Worm (Caenorhabditis elegans) whole organism, L2 larva: ENCODE results near the gene actl-1.

Source experiments
- F13H6.1 ChIP-seq: sonication (generic microtip); optimal IDR thresholded peaks from 2 replicates; lab custom pipeline; 2016; ENCODE audit warnings: missing genetic modification characterization, missing compliant biosample characterization
- R02D3.7 ChIP-seq: fragments of 150-350 bp; optimal IDR thresholded peaks from 2 replicates; lab custom pipeline; 2014; ENCODE audit warnings: missing biosample characterization, missing genetic modification characterization
- alr-1 ChIP-seq: fragments of 150-350 bp; optimal IDR thresholded peaks from 2 replicates; lab custom pipeline; 2014; ENCODE audit warnings: missing biosample characterization, missing genetic modification characterization
- aly-2 ChIP-seq: fragments of 150-350 bp; optimal IDR thresholded peaks from 2 replicates; lab custom pipeline; 2014; ENCODE audit warnings: missing biosample characterization, missing genetic modification characterization
- blmp-1 ChIP-seq: sonication (generic microtip); optimal IDR thresholded peaks from 2 replicates; lab custom pipeline; 2017; ENCODE audit warnings: missing genetic modification characterization, mild to moderate bottlenecking, missing compliant biosample characterization, antibody characterized with exemption, moderate library complexity; ENCODE audit not compliant: insufficient read depth
- ceh-16 ChIP-seq: fragments of 150-350 bp; optimal IDR thresholded peaks from 2 replicates; lab custom pipeline; 2014; ENCODE audit warnings: missing biosample characterization, missing genetic modification characterization
- ceh-82 ChIP-seq: fragments of 150-350 bp; optimal IDR thresholded peaks from 2 replicates; lab custom pipeline; 2014; ENCODE audit warnings: missing biosample characterization, missing genetic modification characterization
- crh-2 ChIP-seq: sonication (generic microtip); optimal IDR thresholded peaks from 2 replicates; lab custom pipeline; 2017; ENCODE audit warnings: missing biosample characterization, missing genetic modification characterization
- dmd-4 ChIP-seq: sonication (generic microtip); optimal IDR thresholded peaks from 2 replicates; lab custom pipeline; 2017; ENCODE audit warnings: missing biosample characterization, missing genetic modification characterization
- egl-27 ChIP-seq: sonication (generic microtip); optimal IDR thresholded peaks from 3 replicates; lab custom pipeline; 2017; ENCODE audit warnings: missing biosample characterization, missing genetic modification reagents, missing genetic modification characterization
- elt-1 ChIP-seq: fragments of 150-350 bp; optimal IDR thresholded peaks from 2 replicates; lab custom pipeline; 2014; ENCODE audit warnings: missing biosample characterization, missing genetic modification characterization
- fos-1 ChIP-seq: fragments of 150-350 bp; optimal IDR thresholded peaks from 2 replicates; lab custom pipeline; 2014; ENCODE audit warnings: missing biosample characterization, missing genetic modification characterization
- lin-11 ChIP-seq: fragments of 150-350 bp; sonication (generic microtip); optimal IDR thresholded peaks from 2 replicates; lab custom pipeline; 2014; ENCODE audit warnings: missing biosample characterization, missing genetic modification characterization, inconsistent platforms, mixed read lengths
- lin-13 ChIP-seq: fragments of 150-350 bp; optimal IDR thresholded peaks from 2 replicates; lab custom pipeline; 2014; ENCODE audit warnings: missing biosample characterization, missing genetic modification reagents, missing genetic modification characterization
- lin-39 ChIP-seq: fragments of 150-350 bp; optimal IDR thresholded peaks from 2 replicates; lab custom pipeline; 2014; ENCODE audit warnings: missing biosample characterization, missing genetic modification reagents, missing genetic modification characterization
- mab-5 ChIP-seq: fragments of 150-350 bp; optimal IDR thresholded peaks from 2 replicates; lab custom pipeline; 2014; ENCODE audit warnings: missing biosample characterization, missing genetic modification characterization
- mbf-1 ChIP-seq: sonication (generic microtip); optimal IDR thresholded peaks from 2 replicates; lab custom pipeline; 2017; ENCODE audit warnings: missing biosample characterization, missing genetic modification characterization
- mdl-1 ChIP-seq, 2 experiments: fragments of 150-350 bp in 1 of 2; sonication (generic microtip) in 1 of 2; optimal IDR thresholded peaks; 2 replicates each; lab custom pipeline; 2017; ENCODE audit warnings: missing biosample characterization in 2 of 2, missing genetic modification characterization in 2 of 2
- nhr-10 ChIP-seq: sonication (generic microtip); optimal IDR thresholded peaks from 2 replicates; lab custom pipeline; 2017; ENCODE audit warnings: missing biosample characterization, missing genetic modification characterization
- nhr-12 ChIP-seq: fragments of 150-350 bp; optimal IDR thresholded peaks from 2 replicates; lab custom pipeline; 2014; ENCODE audit warnings: missing biosample characterization, missing genetic modification characterization
- nhr-21 ChIP-seq: fragments of 150-350 bp; optimal IDR thresholded peaks from 2 replicates; lab custom pipeline; 2014; ENCODE audit warnings: missing biosample characterization, missing genetic modification characterization
- nhr-237 ChIP-seq: fragments of 150-350 bp; optimal IDR thresholded peaks from 2 replicates; lab custom pipeline; 2014; ENCODE audit warnings: missing biosample characterization, missing genetic modification characterization
- nhr-25 ChIP-seq: fragments of 150-350 bp; sonication (generic microtip); optimal IDR thresholded peaks from 3 replicates; lab custom pipeline; 2014; ENCODE audit warnings: missing biosample characterization, missing genetic modification characterization
- peb-1 ChIP-seq: fragments of 150-350 bp; optimal IDR thresholded peaks from 2 replicates; lab custom pipeline; 2014; ENCODE audit warnings: missing biosample characterization, missing genetic modification characterization
- sem-4 ChIP-seq: fragments of 150-350 bp; optimal IDR thresholded peaks from 2 replicates; lab custom pipeline; 2014; ENCODE audit warnings: missing biosample characterization, missing genetic modification reagents, missing genetic modification characterization
- sma-9 ChIP-seq, 2 experiments: fragments of 150-350 bp in 1 of 2; sonication (generic microtip) in 1 of 2; optimal IDR thresholded peaks; 2 replicates each; lab custom pipeline; 2014 to 2016; ENCODE audit warnings: missing genetic modification characterization in 2 of 2, mild to moderate bottlenecking in 1 of 2, missing biosample characterization in 1 of 2, missing compliant biosample characterization in 1 of 2, missing genetic modification reagents in 1 of 2, moderate library complexity in 1 of 2
- snpc-4 ChIP-seq: fragments of 150-350 bp; optimal IDR thresholded peaks from 2 replicates; lab custom pipeline; 2014; ENCODE audit warnings: missing biosample characterization, missing genetic modification characterization
- unc-39 ChIP-seq: fragments of 150-350 bp; optimal IDR thresholded peaks from 2 replicates; lab custom pipeline; 2014; ENCODE audit warnings: missing biosample characterization, missing genetic modification characterization
- unc-62 ChIP-seq: fragments of 150-350 bp; optimal IDR thresholded peaks from 2 replicates; lab custom pipeline; 2014; ENCODE audit warnings: missing biosample characterization, missing genetic modification reagents, missing genetic modification characterization
- zag-1 ChIP-seq: fragments of 150-350 bp; optimal IDR thresholded peaks from 2 replicates; lab custom pipeline; 2014; ENCODE audit warnings: missing biosample characterization, missing genetic modification characterization
- ztf-1 ChIP-seq: fragments of 200-800 bp; sonication (Bioruptor generic); conservative IDR thresholded peaks from 2 replicates; pipeline ENCODE4 v1.3.6; 2022; ENCODE audit warnings: missing genetic modification characterization, missing compliant biosample characterization
- ztf-11 ChIP-seq: sonication (generic microtip); optimal IDR thresholded peaks from 2 replicates; lab custom pipeline; 2017; ENCODE audit warnings: missing biosample characterization, missing genetic modification characterization

The actl-1 gene

ce11 chrX:6467462-6467861 is 32.2 kb downstream of the actl-1 start, which contains the start of gene C15B12.3:
Gene C15B12.3, minus strand, starts transcription at chrX:6467562.
- TF ChIP-seq mbf-1 (tag; lab: Kevin White, UChicago): no peak
- no peak for TF ChIP-seq aly-2 (tag; lab: Kevin White, UChicago)
- TF ChIP-seq ztf-11 (tag; lab: Kevin White, UChicago): no peak
- no peak for TF ChIP-seq ztf-1
- no peak for TF ChIP-seq sma-9 (GFP tag; optimal IDR thresholded peaks at IDR 0.05; lab: Kevin White, UChicago)
- TF ChIP-seq sma-9 (tag; optimal IDR thresholded peaks at IDR 0.05; lab: Kevin White, UChicago): no peak
- no peak for TF ChIP-seq nhr-21 (tag; lab: Kevin White, UChicago)
- TF ChIP-seq alr-1 (tag; lab: Kevin White, UChicago): no peak
- no peak for TF ChIP-seq elt-1
- TF ChIP-seq sem-4 (tag; lab: Kevin White, UChicago): no peak
- TF ChIP-seq zag-1 (tag; lab: Kevin White, UChicago): no peak
- TF ChIP-seq ceh-16 (tag; lab: Kevin White, UChicago): no peak
- TF ChIP-seq peb-1 (tag; lab: Kevin White, UChicago): no peak
- TF ChIP-seq ceh-82 (tag; lab: Kevin White, UChicago): no peak
- TF ChIP-seq dmd-4: no peak
- no peak for TF ChIP-seq blmp-1 (tag; lab: Kevin White, UChicago)
- no peak for TF ChIP-seq R02D3.7 (tag; lab: Kevin White, UChicago)
- no peak for TF ChIP-seq nhr-237 (tag; lab: Kevin White, UChicago)
- TF ChIP-seq snpc-4 (tag; lab: Kevin White, UChicago): no peak
- no peak for TF ChIP-seq egl-27

ce11 chrX:6462995-6463462 is 36.6 kb downstream of the actl-1 start, which contains the start of gene C15B12.2:
Gene C15B12.2, plus strand, starts transcription at chrX:6463412.
- TF ChIP-seq mab-5 (tag; lab: Kevin White, UChicago): no peak
- no peak for TF ChIP-seq snpc-4 (tag; lab: Kevin White, UChicago)
- peak; percentile 46 for TF ChIP-seq sma-9 (GFP tag; optimal IDR thresholded peaks at IDR 0.05; lab: Kevin White, UChicago)
- TF ChIP-seq sma-9 (tag; optimal IDR thresholded peaks at IDR 0.05; lab: Kevin White, UChicago): no peak
- no peak for TF ChIP-seq lin-13 (GFP tag; lab: Kevin White, UChicago)
- no peak for TF ChIP-seq zag-1 (tag; lab: Kevin White, UChicago)
- TF ChIP-seq fos-1 (tag; lab: Kevin White, UChicago): peak; percentile 71
- peak; percentile 31 for TF ChIP-seq crh-2 (tag; lab: Kevin White, UChicago)
- TF ChIP-seq lin-39 (tag; lab: Kevin White, UChicago): no peak

- TF ChIP-seq unc-39 (no peak), sem-4 (tag; lab: Kevin White, UChicago) (no peak), fos-1 (tag; lab: Kevin White, UChicago) (peak; percentile 55), ztf-1 (no peak), sma-9 (GFP tag; optimal IDR thresholded peaks at IDR 0.05; lab: Kevin White, UChicago) (peak; percentile 34), sma-9 (tag; optimal IDR thresholded peaks at IDR 0.05; lab: Kevin White, UChicago) (no peak)
These were observed 37.2 kb downstream of the actl-1 start for ce11 chrX:6462479-6462878.

DNA sequence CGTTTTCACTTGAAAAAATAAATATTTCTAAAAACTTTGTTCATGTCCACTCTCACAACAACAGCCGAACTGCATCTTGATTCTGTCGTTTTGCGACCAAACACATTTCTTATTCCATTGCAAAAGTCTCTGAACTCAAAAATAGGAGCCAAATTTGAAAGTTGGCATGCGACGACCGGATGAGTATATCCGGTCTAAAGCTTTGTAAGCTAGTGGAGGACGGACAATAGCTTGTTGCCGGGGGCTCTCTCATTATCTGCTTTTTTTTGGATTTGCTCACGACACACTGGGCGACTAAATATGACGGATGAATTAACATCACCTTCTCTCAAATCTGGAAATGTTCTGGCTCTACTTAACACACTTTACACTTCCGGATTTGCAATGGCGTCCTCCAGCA is 37.9 kb downstream of the actl-1 start, which contains the start of gene K04E7.1:
Gene K04E7.1, plus strand, starts transcription at position 301 of the 400 bp plus-strand sequence.
- TF ChIP-seq unc-62 (GFP tag; lab: Kevin White, UChicago) (no peak), lin-39 (tag; lab: Kevin White, UChicago) (no peak), ceh-82 (tag; lab: Kevin White, UChicago) (no peak), F13H6.1 (tag; lab: Kevin White, UChicago) (no peak), nhr-10 (tag; lab: Kevin White, UChicago) (no peak), nhr-237 (tag; lab: Kevin White, UChicago) (no peak), unc-39 (no peak), R02D3.7 (tag; lab: Kevin White, UChicago) (no peak), lin-11 (tag; lab: Kevin White, UChicago) (no peak), mdl-1 (tag; optimal IDR thresholded peaks at IDR 0.05; lab: Kevin White, UChicago) (no peak), dmd-4 (no peak), nhr-25 (tag; lab: Kevin White, UChicago) (no peak)

ce11 chrX:6460123-6460522 is 39.5 kb downstream of the actl-1 start:
- peak; percentile 44 for TF ChIP-seq fos-1 (tag; lab: Kevin White, UChicago)
- TF ChIP-seq nhr-12 (tag; lab: Kevin White, UChicago): no peak
- peak; percentile 5 for TF ChIP-seq crh-2 (tag; lab: Kevin White, UChicago)
- TF ChIP-seq, all 48 proteins: peak for 2
